Fruit fly (Drosophila melanogaster) whole organism, embryonic: Measurements from ENCODE around the gene Glut4EF.

Source experiments
- Bdp1 ChIP-seq: fragments of 200-800 bp; sonication (Bioruptor generic); optimal IDR thresholded peaks from 3 replicates; lab custom pipeline; 2016; ENCODE audit warnings: missing biosample characterization, missing genetic modification characterization
- CG10565 ChIP-seq: fragments of 200-800 bp; sonication (Bioruptor generic); optimal IDR thresholded peaks from 3 replicates; lab custom pipeline; 2016; ENCODE audit warnings: missing biosample characterization, mild to moderate bottlenecking, missing genetic modification characterization
- CG10654 ChIP-seq: fragments of 200-800 bp; sonication (Bioruptor generic); optimal IDR thresholded peaks from 2 replicates; lab custom pipeline; 2016; ENCODE audit warnings: missing biosample characterization, missing genetic modification characterization
- CG12104 ChIP-seq: fragments of 200-800 bp; sonication (Bioruptor generic); optimal IDR thresholded peaks from 3 replicates; lab custom pipeline; 2016; ENCODE audit warnings: missing biosample characterization, missing genetic modification characterization
- CG13424 ChIP-seq: fragments of 200-800 bp; sonication (Bioruptor generic); optimal IDR thresholded peaks from 2 replicates; lab custom pipeline; 2019; ENCODE audit warnings: missing biosample characterization, mild to moderate bottlenecking, missing genetic modification characterization, moderate library complexity
- CG14050 ChIP-seq: fragments of 200-800 bp; sonication (Bioruptor generic); IDR thresholded peaks from 3 replicates; pipeline ENCODE4 v1.3.6; 2022; ENCODE audit warnings: missing biosample characterization, missing genetic modification characterization
- CG14667 ChIP-seq: fragments of 200-800 bp; sonication (Bioruptor generic); IDR thresholded peaks from 2 replicates; pipeline ENCODE4 v1.3.6; 2022; ENCODE audit warnings: missing biosample characterization, missing genetic modification characterization
- CG2875 ChIP-seq: fragments of 200-800 bp; sonication (Bioruptor generic); optimal IDR thresholded peaks from 2 replicates; lab custom pipeline; 2017; ENCODE audit warnings: missing biosample characterization, mild to moderate bottlenecking, missing genetic modification characterization, missing genetic modification reagents
- CG31388 ChIP-seq: fragments of 200-800 bp; sonication (Bioruptor generic); optimal IDR thresholded peaks from 2 replicates; lab custom pipeline; 2016; ENCODE audit warnings: missing biosample characterization, missing genetic modification characterization
- CG31441 ChIP-seq: fragments of 200-800 bp; sonication (Bioruptor generic); IDR thresholded peaks from 2 replicates; pipeline ENCODE4 v1.3.6; 2022; ENCODE audit warnings: missing biosample characterization, missing genetic modification characterization
- CG4854 ChIP-seq: fragments of 200-800 bp; sonication (Bioruptor generic); optimal IDR thresholded peaks from 2 replicates; lab custom pipeline; 2016; ENCODE audit warnings: missing biosample characterization, missing genetic modification characterization, inconsistent platforms
- CG5953 ChIP-seq: fragments of 200-800 bp; sonication (Bioruptor generic); IDR thresholded peaks from 2 replicates; pipeline ENCODE4 v1.3.6; 2022; ENCODE audit warnings: missing biosample characterization, missing genetic modification characterization
- CG6813 ChIP-seq: fragments of 200-800 bp; sonication (Bioruptor generic); optimal IDR thresholded peaks from 2 replicates; lab custom pipeline; 2017; ENCODE audit warnings: missing biosample characterization, missing genetic modification characterization, mild to moderate bottlenecking, moderate library complexity, missing genetic modification reagents
- CG7271 ChIP-seq: fragments of 200-800 bp; sonication (Bioruptor generic); optimal IDR thresholded peaks from 2 replicates; lab custom pipeline; 2018; ENCODE audit warnings: missing biosample characterization, mild to moderate bottlenecking, missing genetic modification characterization, moderate library complexity
- CG7556 ChIP-seq: fragments of 200-800 bp; sonication (Bioruptor generic); optimal IDR thresholded peaks from 2 replicates; lab custom pipeline; 2017; ENCODE audit warnings: missing biosample characterization, mild to moderate bottlenecking, missing genetic modification characterization
- Dad ChIP-seq: fragments of 200-800 bp; sonication (Bioruptor generic); optimal IDR thresholded peaks from 3 replicates; lab custom pipeline; 2016; ENCODE audit warnings: missing biosample characterization, missing genetic modification characterization
- Deaf1 ChIP-seq: fragments of 200-800 bp; optimal IDR thresholded peaks from 3 replicates; lab custom pipeline; 2019; ENCODE audit warnings: missing biosample characterization, mild to moderate bottlenecking, missing genetic modification characterization, moderate library complexity
- Drgx ChIP-seq: fragments of 200-800 bp; sonication (Bioruptor generic); IDR thresholded peaks from 2 replicates; pipeline ENCODE4 v1.3.6; 2022; ENCODE audit warnings: missing biosample characterization, missing genetic modification characterization
- ERR ChIP-seq: fragments of 200-800 bp; sonication (Bioruptor generic); optimal IDR thresholded peaks from 2 replicates; lab custom pipeline; 2016; ENCODE audit warnings: missing biosample characterization, missing genetic modification characterization
- Lhr ChIP-seq: fragments of 200-800 bp; sonication (Bioruptor generic); optimal IDR thresholded peaks from 3 replicates; lab custom pipeline; 2017; ENCODE audit warnings: mild to moderate bottlenecking, missing biosample characterization, missing genetic modification reagents, missing genetic modification characterization
- MESR4 ChIP-seq: fragments of 200-800 bp; sonication (Bioruptor generic); optimal IDR thresholded peaks from 2 replicates; lab custom pipeline; 2018; ENCODE audit warnings: missing biosample characterization, mild to moderate bottlenecking, missing genetic modification characterization, moderate library complexity
- Meics ChIP-seq: fragments of 200-800 bp; sonication (Bioruptor generic); optimal IDR thresholded peaks from 2 replicates; lab custom pipeline; 2017; ENCODE audit warnings: missing biosample characterization, mild to moderate bottlenecking, missing genetic modification characterization
- Mes4 ChIP-seq: fragments of 200-800 bp; sonication (Bioruptor generic); optimal IDR thresholded peaks from 2 replicates; lab custom pipeline; 2016; ENCODE audit warnings: missing biosample characterization, missing genetic modification characterization
- NfI ChIP-seq: fragments of 200-800 bp; sonication (Bioruptor generic); optimal IDR thresholded peaks from 3 replicates; lab custom pipeline; 2018; ENCODE audit warnings: missing biosample characterization, mild to moderate bottlenecking, missing genetic modification characterization, moderate library complexity
- Rfx ChIP-seq: fragments of 200-800 bp; sonication (Bioruptor generic); IDR thresholded peaks from 2 replicates; pipeline ENCODE4 v1.3.6; 2022; ENCODE audit warnings: missing biosample characterization, missing genetic modification characterization
- Rx ChIP-seq: fragments of 200-800 bp; sonication (Bioruptor generic); IDR thresholded peaks from 2 replicates; pipeline ENCODE4 v1.3.6; 2022; ENCODE audit warnings: missing biosample characterization, missing genetic modification characterization
- YL-1 ChIP-seq: fragments of 200-800 bp; sonication (Bioruptor generic); optimal IDR thresholded peaks from 3 replicates; lab custom pipeline; 2017; ENCODE audit warnings: missing biosample characterization, mild to moderate bottlenecking, missing genetic modification characterization
- ab ChIP-seq: fragments of 200-800 bp; sonication (Bioruptor generic); optimal IDR thresholded peaks from 2 replicates; lab custom pipeline; 2016; ENCODE audit warnings: missing biosample characterization, missing genetic modification characterization
- al ChIP-seq: fragments of 200-800 bp; sonication (Bioruptor generic); IDR thresholded peaks from 2 replicates; pipeline ENCODE4 v1.3.6; 2022; ENCODE audit warnings: missing biosample characterization, missing genetic modification characterization
- ase ChIP-seq: fragments of 200-800 bp; sonication (Bioruptor generic); IDR thresholded peaks from 3 replicates; pipeline ENCODE4 v1.3.6; 2022; ENCODE audit warnings: missing biosample characterization, missing genetic modification characterization
- bbx ChIP-seq: fragments of 200-800 bp; sonication (Bioruptor generic); IDR thresholded peaks from 2 replicates; pipeline ENCODE4 v1.3.6; 2022; ENCODE audit warnings: missing biosample characterization, missing genetic modification characterization; ENCODE audit not compliant: partially characterized antibody
- bowl ChIP-seq: fragments of 200-800 bp; sonication (Bioruptor generic); IDR thresholded peaks from 2 replicates; pipeline ENCODE4 v1.3.6; 2022; ENCODE audit warnings: missing biosample characterization, missing genetic modification characterization
- caup ChIP-seq: fragments of 200-800 bp; sonication (Bioruptor generic); optimal IDR thresholded peaks from 3 replicates; lab custom pipeline; 2017; ENCODE audit warnings: missing biosample characterization, mild to moderate bottlenecking, missing genetic modification characterization, moderate library complexity; ENCODE audit not compliant: severe bottlenecking
- chinmo ChIP-seq: fragments of 200-800 bp; sonication (Bioruptor generic); IDR thresholded peaks from 4 replicates; pipeline ENCODE4 v1.3.6; 2022; ENCODE audit warnings: missing biosample characterization, missing genetic modification characterization; ENCODE audit not compliant: partially characterized antibody
- ems ChIP-seq: fragments of 200-800 bp; sonication (Bioruptor generic); optimal IDR thresholded peaks from 3 replicates; lab custom pipeline; 2016; ENCODE audit warnings: missing biosample characterization, missing genetic modification characterization
- hbn ChIP-seq: fragments of 200-800 bp; sonication (Bioruptor generic); IDR thresholded peaks from 2 replicates; pipeline ENCODE4 v1.3.6; 2022; ENCODE audit warnings: missing biosample characterization, missing genetic modification characterization; ENCODE audit not compliant: partially characterized antibody
- kni ChIP-seq: fragments of 200-800 bp; sonication (Bioruptor generic); optimal IDR thresholded peaks from 3 replicates; lab custom pipeline; 2017; ENCODE audit warnings: mild to moderate bottlenecking, missing biosample characterization, missing genetic modification reagents, missing genetic modification characterization
- lov ChIP-seq, 2 experiments: fragments of 200-800 bp in 1 of 2; fragments of >200 bp in 1 of 2; sonication (Bioruptor generic) in 1 of 2; IDR thresholded peaks in 1 of 2; optimal IDR thresholded peaks in 1 of 2; 2 replicates in 1 of 2; 3 replicates in 1 of 2; pipeline versions ENCODE4 v1.3.6 to Lab custom; 2017 to 2022; ENCODE audit warnings: missing biosample characterization in 1 of 2, missing genetic modification characterization in 1 of 2
- row ChIP-seq: fragments of 200-800 bp; sonication (Bioruptor generic); IDR thresholded peaks from 3 replicates; pipeline ENCODE4 v1.3.6; 2022; ENCODE audit warnings: missing biosample characterization, missing genetic modification characterization
- sc ChIP-seq, 3 experiments: fragments of >200 bp in 2 of 3; fragments of 200-800 bp in 1 of 3; sonication (Bioruptor generic) in 1 of 3; optimal IDR thresholded peaks; 2 replicates in 2 of 3; 3 replicates in 1 of 3; lab custom pipeline; 2017; ENCODE audit warnings: mild to moderate bottlenecking in 1 of 3, missing biosample characterization in 1 of 3, missing genetic modification characterization in 1 of 3, missing genetic modification reagents in 1 of 3
- scrt ChIP-seq: fragments of 200-800 bp; sonication (Bioruptor generic); optimal IDR thresholded peaks from 2 replicates; lab custom pipeline; 2018; ENCODE audit warnings: missing biosample characterization, mild to moderate bottlenecking, missing genetic modification characterization, moderate library complexity
- tin ChIP-seq: fragments of 200-800 bp; sonication (Bioruptor generic); optimal IDR thresholded peaks from 3 replicates; lab custom pipeline; 2016; ENCODE audit warnings: missing biosample characterization, missing genetic modification characterization
- ttk ChIP-seq: fragments of 200-800 bp; sonication (Bioruptor generic); IDR thresholded peaks from 2 replicates; pipeline ENCODE4 v2.1.2; 2022; ENCODE audit warnings: missing biosample characterization, missing genetic modification characterization
- unc-4 ChIP-seq: fragments of 200-800 bp; sonication (Bioruptor generic); IDR thresholded peaks from 2 replicates; pipeline ENCODE4 v1.3.6; 2022; ENCODE audit warnings: missing biosample characterization, missing genetic modification characterization; ENCODE audit not compliant: partially characterized antibody
- yki ChIP-seq: fragments of >200 bp; optimal IDR thresholded peaks from 3 replicates; lab custom pipeline; 2018
- zfh1 ChIP-seq: fragments of 200-800 bp; sonication (Bioruptor generic); IDR thresholded peaks from 3 replicates; pipeline ENCODE4 v1.3.6; 2022; ENCODE audit warnings: missing biosample characterization, missing genetic modification characterization

The Glut4EF gene

DNA sequence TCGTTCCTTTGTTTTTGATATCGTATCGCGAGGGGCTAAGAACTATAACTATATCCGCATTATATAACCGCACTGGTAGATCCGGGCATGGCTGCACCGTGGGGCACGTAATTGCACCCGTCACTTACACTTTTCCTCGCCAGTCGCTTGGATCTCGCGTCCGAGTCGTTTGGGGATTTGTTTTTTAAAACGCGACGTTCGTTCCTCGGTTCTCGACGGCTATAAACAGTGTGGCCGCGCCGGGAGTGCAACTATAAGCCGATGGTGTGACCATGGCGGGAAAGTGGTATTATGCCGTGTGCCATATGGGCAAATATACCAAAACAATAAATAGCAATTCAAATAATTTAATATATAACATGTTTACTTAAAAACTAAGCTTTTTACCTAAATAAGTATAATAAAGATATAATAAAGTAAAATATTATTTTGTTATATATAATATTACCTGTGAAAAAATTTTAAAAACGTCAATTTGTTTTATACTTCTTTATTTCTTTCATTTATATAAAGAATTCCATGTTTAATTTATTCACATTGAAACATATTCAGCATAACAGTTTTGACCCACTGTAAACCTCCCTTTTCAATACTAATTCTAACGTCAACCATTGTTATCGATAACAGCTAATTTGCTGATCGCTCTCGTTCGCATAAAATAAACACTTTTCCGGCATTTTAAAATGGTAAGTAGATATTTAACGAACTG is 168.3 kb downstream of the Glut4EF start, which contains the start of the genes Mical and CG3909 (continued):
- TF ChIP-seq zfh1 (GFP tag; lab: Robert Waterston, UW) (peak; percentile 89), ab (GFP tag; lab: Kevin White, UChicago) (no peak), unc-4 (GFP tag; lab: Robert Waterston, UW) (no peak; the same call in 1 of the 2 replicates), CG13424 (peak; percentile 90), chinmo (peak; percentile 72; the same call in 1 of the 4 replicates), CG12104 (GFP tag; lab: Kevin White, UChicago) (peak; percentile 80), CG7556 (GFP tag; lab: Kevin White, UChicago) (peak; percentile 86), Rx (peak; percentile 58; the same call in 1 of the 2 replicates), CG6813 (peak; percentile 40), CG4854 (peak; percentile 7), NfI (peak; percentile 75), ems (GFP tag; lab: Kevin White, UChicago) (peak; percentile 42), CG31388 (GFP tag; lab: Kevin White, UChicago) (peak; percentile 65), CG10565 (GFP tag; lab: Kevin White, UChicago) (no peak), YL-1 (GFP tag; lab: Kevin White, UChicago) (peak; percentile 53), sc (optimal IDR thresholded peaks at IDR 0.05; lab: Kevin White, UChicago) (no peak), sc (GFP tag; optimal IDR thresholded peaks at IDR 0.05; lab: Kevin White, UChicago) (peak; percentile 49), Rfx (GFP tag; lab: Robert Waterston, UW) (peak; percentile 95), Lhr (peak; percentile 41), scrt (GFP tag; lab: Kevin White, UChicago) (peak; percentile 35), bbx (GFP tag; lab: Robert Waterston, UW) (peak; percentile 50; the same call in 1 of the 2 replicates), Bdp1 (GFP tag; lab: Kevin White, UChicago) (no peak), Meics (peak; percentile 84), ttk (GFP tag; lab: Robert Waterston, UW) (peak; percentile 86), ase (GFP tag; lab: Robert Waterston, UW) (peak; percentile 83; the same call in 2 of the 3 replicates), CG14050 (peak; percentile 75; the same call in 2 of the 3 replicates), kni (GFP tag; lab: Kevin White, UChicago) (no peak), CG7271 (tag; lab: Kevin White, UChicago) (peak; percentile 9), Deaf1 (tag; lab: Kevin White, UChicago) (peak; percentile 84), al (GFP tag; lab: Robert Waterston, UW) (peak; percentile 89), caup (GFP tag; lab: Kevin White, UChicago) (peak; percentile 69), lov (optimal IDR thresholded peaks at IDR 0.05; lab: Kevin White, UChicago) (no peak), lov (GFP tag; IDR thresholded peaks at IDR 0.05; lab: Robert Waterston, UW) (peak; percentile 72; the same call in 1 of the 3 replicates), CG10654 (GFP tag; lab: Kevin White, UChicago) (peak; percentile 75), tin (GFP tag; lab: Kevin White, UChicago) (peak; percentile 75), CG31441 (GFP tag; lab: Robert Waterston, UW) (peak; percentile 92), ERR (GFP tag; lab: Kevin White, UChicago) (no peak), CG5953 (GFP tag; lab: Robert Waterston, UW) (peak; percentile 67), CG2875 (GFP tag; lab: Kevin White, UChicago) (peak; percentile 52), row (peak; percentile 87), yki (no peak), Drgx (GFP tag; lab: Robert Waterston, UW) (peak; percentile 80), CG14667 (GFP tag; lab: Robert Waterston, UW) (peak; percentile 89), Mes4 (GFP tag; lab: Kevin White, UChicago) (no peak), hbn (GFP tag; lab: Robert Waterston, UW) (peak; percentile 21; the same call in 1 of the 2 replicates), Dad (GFP tag; lab: Kevin White, UChicago) (no peak), bowl (GFP tag; lab: Robert Waterston, UW) (peak; percentile 56; the same call in 1 of the 2 replicates), MESR4 (peak; percentile 64)
